Worm (Caenorhabditis elegans): ENCODE measurements around the gene trx-2.

The trx-2 gene

ce11 chrV:10291848-10292247 lies 22.6 kb upstream of the trx-2 start:
- TF ChIP-seq ham-2 (GFP tag; optimal IDR thresholded peaks at IDR 0.05) (no peak), lin-13 (tag; optimal IDR thresholded peaks at IDR 0.05) (no peak), blmp-1 (tag; optimal IDR thresholded peaks at IDR 0.05) (no peak), lin-32 (GFP tag; optimal IDR thresholded peaks at IDR 0.05) (no peak), nhr-237 (tag; optimal IDR thresholded peaks at IDR 0.05) (no peak), nhr-2 (tag; optimal IDR thresholded peaks at IDR 0.05) (no peak), nhr-76 (tag; optimal IDR thresholded peaks at IDR 0.05) (no peak), lsy-2 (tag; optimal IDR thresholded peaks at IDR 0.05) (no peak), mls-2 (tag; optimal IDR thresholded peaks at IDR 0.05) (no peak)

- TF ChIP-seq ceh-83 (GFP tag; optimal IDR thresholded peaks at IDR 0.05) (no peak), elt-3 (tag; optimal IDR thresholded peaks at IDR 0.05) (no peak), hlh-1 (tag; optimal IDR thresholded peaks at IDR 0.05) (no peak), pha-4 (tag; optimal IDR thresholded peaks at IDR 0.05) (no peak), ztf-11 (tag; optimal IDR thresholded peaks at IDR 0.05) (no peak), M03D4.4 (tag; optimal IDR thresholded peaks at IDR 0.05) (no peak), lsy-2 (tag; optimal IDR thresholded peaks at IDR 0.05) (no peak), ceh-43 (GFP tag; optimal IDR thresholded peaks at IDR 0.05) (no peak), nhr-237 (tag; optimal IDR thresholded peaks at IDR 0.05) (no peak), snpc-4 (tag; optimal IDR thresholded peaks at IDR 0.05) (no peak), nhr-2 (tag; optimal IDR thresholded peaks at IDR 0.05) (no peak), bed-3 (GFP tag; optimal IDR thresholded peaks at IDR 0.05) (no peak), mab-5 (tag; optimal IDR thresholded peaks at IDR 0.05) (no peak)
Observed at ce11 chrV:10292819-10293357, 21.6 kb upstream of the trx-2 start, which contains the start of gene col-149. TSS of gene col-149 (minus strand) at chrV:10292869.

ce11 chrV:10294549-10294948 lies 19.9 kb upstream of the trx-2 start, which contains the start of gene col-150:
TSS of gene col-150 (minus strand) at chrV:10294649.
- no peak for TF ChIP-seq nhr-2 (tag; optimal IDR thresholded peaks at IDR 0.05)
- no peak for TF ChIP-seq unc-62 (GFP tag; optimal IDR thresholded peaks at IDR 0.05)
- no peak for TF ChIP-seq mab-5 (tag; optimal IDR thresholded peaks at IDR 0.05)
- no peak for TF ChIP-seq ces-1 (GFP tag; optimal IDR thresholded peaks at IDR 0.05)
- no peak for TF ChIP-seq snpc-4 (tag; optimal IDR thresholded peaks at IDR 0.05)
- TF ChIP-seq mls-2 (tag; optimal IDR thresholded peaks at IDR 0.05): no peak
- no peak for TF ChIP-seq cnd-1 (tag; optimal IDR thresholded peaks at IDR 0.05)
- no peak for TF ChIP-seq blmp-1 (tag; optimal IDR thresholded peaks at IDR 0.05)
- no peak for TF ChIP-seq lin-13 (tag; optimal IDR thresholded peaks at IDR 0.05)
- no peak for TF ChIP-seq flh-1 (GFP tag; optimal IDR thresholded peaks at IDR 0.05)
- no peak for TF ChIP-seq unc-120 (tag; optimal IDR thresholded peaks at IDR 0.05; ENCODE audit: poor library complexity, severe bottlenecking)
- no peak for TF ChIP-seq elt-3 (tag; optimal IDR thresholded peaks at IDR 0.05)
- no peak for TF ChIP-seq sptf-1 (tag; optimal IDR thresholded peaks at IDR 0.05)

DNA sequence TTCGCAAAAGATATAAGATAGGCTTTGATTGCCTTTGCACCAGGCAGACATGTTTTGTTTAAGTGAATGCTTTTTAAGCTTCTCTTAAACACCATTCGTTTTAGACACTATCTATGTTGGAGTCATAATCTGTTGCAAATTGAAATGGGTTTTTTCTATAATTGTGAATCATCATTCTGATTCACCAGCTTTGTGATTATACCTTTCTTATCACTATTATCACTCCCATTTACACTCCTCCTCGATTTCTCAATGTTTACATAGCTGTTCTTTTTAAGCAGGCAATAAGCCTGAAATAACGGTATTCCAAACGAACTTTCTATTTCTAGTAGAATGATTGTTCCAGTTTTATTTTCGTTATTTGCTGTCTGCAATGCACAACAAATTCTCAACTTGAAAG lies 17.4 kb upstream of the trx-2 start, which contains the start of gene B0024.4:
Gene B0024.4, plus strand, starts transcription at position 301 of the 400 bp plus-strand sequence.
- TF ChIP-seq mab-5 (tag; optimal IDR thresholded peaks at IDR 0.05): no peak
- TF ChIP-seq sem-2 (GFP tag; optimal IDR thresholded peaks at IDR 0.05): no peak
- no peak for TF ChIP-seq nhr-2 (tag; optimal IDR thresholded peaks at IDR 0.05)
- TF ChIP-seq zip-8 (tag; optimal IDR thresholded peaks at IDR 0.05): no peak
- no peak for TF ChIP-seq unc-120 (tag; optimal IDR thresholded peaks at IDR 0.05; ENCODE audit: poor library complexity, severe bottlenecking)
- TF ChIP-seq nhr-12 (tag; optimal IDR thresholded peaks at IDR 0.05): no peak
- TF ChIP-seq cnd-1 (tag; optimal IDR thresholded peaks at IDR 0.05): no peak
- no peak for TF ChIP-seq flh-1 (GFP tag; optimal IDR thresholded peaks at IDR 0.05)
- TF ChIP-seq blmp-1 (tag; optimal IDR thresholded peaks at IDR 0.05): no peak
- no peak for TF ChIP-seq ztf-11 (tag; optimal IDR thresholded peaks at IDR 0.05)
- no peak for TF ChIP-seq ceh-39 (tag; optimal IDR thresholded peaks at IDR 0.05)
- no peak for TF ChIP-seq drap-1 (GFP tag; optimal IDR thresholded peaks at IDR 0.05)
- TF ChIP-seq unc-39 (tag; optimal IDR thresholded peaks at IDR 0.05): no peak
- no peak for TF ChIP-seq ceh-83 (GFP tag; optimal IDR thresholded peaks at IDR 0.05)

DNA sequence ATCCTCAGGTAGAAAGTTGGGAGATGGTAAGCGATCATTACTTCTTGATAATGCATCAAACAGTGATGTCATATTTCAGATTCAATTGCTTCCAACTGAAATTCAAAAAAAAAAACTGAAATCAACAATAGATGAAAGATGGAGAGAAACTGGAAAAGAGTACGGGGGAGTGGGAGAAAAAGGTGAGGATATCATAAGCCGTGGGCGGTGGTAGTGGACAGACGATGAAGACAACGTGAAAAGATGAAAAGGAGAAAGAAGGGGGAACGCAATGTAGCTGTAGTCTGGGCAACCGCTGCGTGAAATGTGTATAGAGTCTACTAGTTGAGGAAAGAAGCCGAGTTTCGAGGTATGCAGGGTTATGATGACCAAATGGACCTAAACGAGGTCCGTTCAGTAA lies 7.2 kb upstream of the trx-2 start, which contains the start of gene che-12:
Gene che-12, minus strand, starts transcription at position 101 of the 400 bp plus-strand sequence.
- TF ChIP-seq ztf-11 (tag; optimal IDR thresholded peaks at IDR 0.05) (no peak), blmp-1 (tag; optimal IDR thresholded peaks at IDR 0.05) (no peak), nhr-28 (tag; optimal IDR thresholded peaks at IDR 0.05) (no peak), ces-1 (GFP tag; optimal IDR thresholded peaks at IDR 0.05) (no peak), flh-1 (GFP tag; optimal IDR thresholded peaks at IDR 0.05) (no peak), cnd-1 (tag; optimal IDR thresholded peaks at IDR 0.05) (no peak), ceh-83 (GFP tag; optimal IDR thresholded peaks at IDR 0.05) (no peak), ceh-43 (GFP tag; optimal IDR thresholded peaks at IDR 0.05) (no peak), drap-1 (GFP tag; optimal IDR thresholded peaks at IDR 0.05) (no peak), elt-3 (tag; optimal IDR thresholded peaks at IDR 0.05) (no peak), unc-62 (GFP tag; optimal IDR thresholded peaks at IDR 0.05) (no peak), sem-2 (GFP tag; optimal IDR thresholded peaks at IDR 0.05) (no peak), unc-120 (tag; optimal IDR thresholded peaks at IDR 0.05; ENCODE audit: poor library complexity, severe bottlenecking) (no peak), tbx-8 (GFP tag; optimal IDR thresholded peaks at IDR 0.05) (no peak), lsy-2 (tag; optimal IDR thresholded peaks at IDR 0.05) (no peak), elt-1 (tag; optimal IDR thresholded peaks at IDR 0.05; ENCODE audit: borderline replicate concordance, insufficient read depth) (no peak), zip-8 (tag; optimal IDR thresholded peaks at IDR 0.05) (no peak), hlh-1 (tag; optimal IDR thresholded peaks at IDR 0.05) (no peak), snpc-4 (tag; optimal IDR thresholded peaks at IDR 0.05) (no peak), mls-2 (tag; optimal IDR thresholded peaks at IDR 0.05) (no peak)

Data from whole organism, mixed stage, embryonic.